Fruit fly (Drosophila melanogaster) whole organism, prepupa: ENCODE measurements around the gene Naa20B.

Source experiments
- Blimp-1 ChIP-seq: fragments of 200-800 bp; sonication (Bioruptor generic); optimal IDR thresholded peaks from 3 replicates; lab custom pipeline; 2017; ENCODE audit warnings: missing biosample characterization, missing genetic modification characterization, mild to moderate bottlenecking, moderate library complexity, missing genetic modification reagents
- CG10631 ChIP-seq: fragments of 200-800 bp; sonication (Bioruptor generic); optimal IDR thresholded peaks from 2 replicates; lab custom pipeline; 2016; ENCODE audit warnings: missing biosample characterization, missing genetic modification characterization
- CG10669 ChIP-seq: fragments of 200-800 bp; sonication (Bioruptor generic); optimal IDR thresholded peaks from 3 replicates; lab custom pipeline; 2018; ENCODE audit warnings: missing biosample characterization, mild to moderate bottlenecking, missing genetic modification characterization, moderate library complexity
- CG11294 ChIP-seq: fragments of 200-800 bp; sonication (Bioruptor generic); IDR thresholded peaks from 2 replicates; pipeline ENCODE4 v1.3.6; 2022; ENCODE audit warnings: missing biosample characterization, missing genetic modification characterization
- CG11762 ChIP-seq: fragments of 200-800 bp; sonication (Bioruptor generic); optimal IDR thresholded peaks from 3 replicates; lab custom pipeline; 2016; ENCODE audit warnings: missing biosample characterization, missing genetic modification characterization; ENCODE audit not compliant: insufficient read depth
- CG15336 ChIP-seq: fragments of 200-800 bp; sonication (Bioruptor generic); IDR thresholded peaks from 2 replicates; pipeline ENCODE4 v1.3.6; 2022; ENCODE audit warnings: missing biosample characterization, missing genetic modification characterization
- CG16779 ChIP-seq: fragments of 200-800 bp; sonication (Bioruptor generic); optimal IDR thresholded peaks from 3 replicates; lab custom pipeline; 2017; ENCODE audit warnings: missing biosample characterization, mild to moderate bottlenecking, missing genetic modification characterization
- CG31627 ChIP-seq: fragments of 200-800 bp; sonication (Bioruptor generic); optimal IDR thresholded peaks from 3 replicates; lab custom pipeline; 2016; ENCODE audit warnings: missing biosample characterization, missing genetic modification characterization
- CG32006 ChIP-seq: fragments of 200-800 bp; sonication (Bioruptor generic); optimal IDR thresholded peaks from 3 replicates; lab custom pipeline; 2017; ENCODE audit warnings: missing biosample characterization, mild to moderate bottlenecking, missing genetic modification characterization
- CG3919 ChIP-seq: fragments of 200-800 bp; sonication (Bioruptor generic); optimal IDR thresholded peaks from 3 replicates; lab custom pipeline; 2016; ENCODE audit warnings: missing biosample characterization, missing genetic modification characterization
- CG6808 ChIP-seq: fragments of 200-800 bp; sonication (Bioruptor generic); optimal IDR thresholded peaks from 3 replicates; lab custom pipeline; 2017; ENCODE audit warnings: missing biosample characterization, missing genetic modification characterization, mild to moderate bottlenecking, moderate library complexity, missing genetic modification reagents
- CG6854 ChIP-seq: fragments of 200-800 bp; sonication (Bioruptor generic); optimal IDR thresholded peaks from 2 replicates; lab custom pipeline; 2017; ENCODE audit warnings: missing biosample characterization, mild to moderate bottlenecking, missing genetic modification characterization
- CG7368 ChIP-seq: fragments of 200-800 bp; sonication (Bioruptor generic); optimal IDR thresholded peaks from 3 replicates; lab custom pipeline; 2016; ENCODE audit warnings: missing biosample characterization, missing genetic modification characterization
- CG8119 ChIP-seq: fragments of 200-800 bp; sonication (Bioruptor generic); IDR thresholded peaks from 3 replicates; pipeline ENCODE4 v1.3.6; 2022; ENCODE audit warnings: missing biosample characterization, missing genetic modification characterization
- CG8319 ChIP-seq: fragments of 200-800 bp; sonication (Bioruptor generic); optimal IDR thresholded peaks from 3 replicates; lab custom pipeline; 2016; ENCODE audit warnings: missing biosample characterization, missing genetic modification characterization
- Eip75B ChIP-seq: fragments of 200-800 bp; sonication (Bioruptor generic); optimal IDR thresholded peaks from 3 replicates; lab custom pipeline; 2016; ENCODE audit warnings: missing biosample characterization, missing genetic modification characterization
- Eip78C ChIP-seq: fragments of 200-800 bp; sonication (Bioruptor generic); peaks from one replicate; lab custom pipeline; 2016; ENCODE audit warnings: missing biosample characterization, missing genetic modification characterization
- Eip93F ChIP-seq: fragments of 200-800 bp; sonication (Bioruptor generic); optimal IDR thresholded peaks from 2 replicates; lab custom pipeline; 2016; ENCODE audit warnings: missing biosample characterization, mild to moderate bottlenecking, missing genetic modification characterization
- Ets21C ChIP-seq: fragments of 200-800 bp; sonication (Bioruptor generic); optimal IDR thresholded peaks from 3 replicates; lab custom pipeline; 2016; ENCODE audit warnings: missing biosample characterization, missing genetic modification characterization
- Hr38 ChIP-seq: sonication (Bioruptor generic); optimal IDR thresholded peaks from 2 replicates; lab custom pipeline; 2016; ENCODE audit warnings: missing biosample characterization, missing genetic modification characterization
- Hr4 ChIP-seq: fragments of 200-800 bp; sonication (Bioruptor generic); optimal IDR thresholded peaks from 3 replicates; lab custom pipeline; 2016; ENCODE audit warnings: missing biosample characterization, missing genetic modification characterization
- Lpt ChIP-seq: fragments of 200-800 bp; sonication (Bioruptor generic); optimal IDR thresholded peaks from 3 replicates; lab custom pipeline; 2016; ENCODE audit warnings: missing biosample characterization, missing genetic modification characterization
- OdsH ChIP-seq: fragments of 200-800 bp; sonication (Bioruptor generic); optimal IDR thresholded peaks from 3 replicates; lab custom pipeline; 2016; ENCODE audit warnings: missing biosample characterization, missing genetic modification characterization
- Smox ChIP-seq: fragments of 200-800 bp; sonication (Bioruptor generic); optimal IDR thresholded peaks from 3 replicates; lab custom pipeline; 2016; ENCODE audit warnings: missing biosample characterization, missing genetic modification characterization
- Sox102F ChIP-seq: fragments of 200-800 bp; sonication (Bioruptor generic); optimal IDR thresholded peaks from 2 replicates; lab custom pipeline; 2016; ENCODE audit warnings: missing biosample characterization, mild to moderate bottlenecking, missing genetic modification characterization
- Sox14 ChIP-seq: fragments of 200-800 bp; sonication (Bioruptor generic); optimal IDR thresholded peaks from 3 replicates; lab custom pipeline; 2016; ENCODE audit warnings: missing biosample characterization, missing genetic modification characterization
- dac ChIP-seq: fragments of 200-800 bp; sonication (Bioruptor generic); optimal IDR thresholded peaks from 2 replicates; lab custom pipeline; 2017; ENCODE audit warnings: missing biosample characterization, mild to moderate bottlenecking, missing genetic modification characterization
- eg ChIP-seq: fragments of 200-800 bp; sonication (Bioruptor generic); IDR thresholded peaks from 3 replicates; pipeline ENCODE4 v1.3.6; 2022; ENCODE audit warnings: missing biosample characterization, missing genetic modification characterization
- esn ChIP-seq: fragments of 200-800 bp; sonication (Bioruptor generic); optimal IDR thresholded peaks from 2 replicates; lab custom pipeline; 2016; ENCODE audit warnings: missing biosample characterization, mild to moderate bottlenecking, missing genetic modification characterization, moderate library complexity
- fd59A ChIP-seq: fragments of 200-800 bp; sonication (Bioruptor generic); optimal IDR thresholded peaks from 2 replicates; lab custom pipeline; 2017; ENCODE audit warnings: missing biosample characterization, mild to moderate bottlenecking, missing genetic modification characterization, missing genetic modification reagents
- fkh ChIP-seq: fragments of 200-800 bp; sonication (Bioruptor generic); optimal IDR thresholded peaks from 3 replicates; lab custom pipeline; 2017; ENCODE audit warnings: missing biosample characterization, mild to moderate bottlenecking, missing genetic modification characterization, moderate library complexity
- salr ChIP-seq, 2 experiments: fragments of 200-800 bp; sonication (Bioruptor generic); optimal IDR thresholded peaks; 3 replicates each; lab custom pipeline; 2016 to 2018; ENCODE audit warnings: missing biosample characterization in 2 of 2, missing genetic modification characterization in 2 of 2, mild to moderate bottlenecking in 1 of 2
- spab ChIP-seq: fragments of 200-800 bp; sonication (Bioruptor generic); optimal IDR thresholded peaks from 2 replicates; lab custom pipeline; 2017; ENCODE audit warnings: missing biosample characterization, mild to moderate bottlenecking, missing genetic modification characterization, missing genetic modification reagents
- ss ChIP-seq, 2 experiments: fragments of 200-800 bp; sonication (Bioruptor generic); optimal IDR thresholded peaks; 2 replicates in 1 of 2; 3 replicates in 1 of 2; lab custom pipeline; 2017 to 2018; ENCODE audit warnings: mild to moderate bottlenecking in 2 of 2, missing biosample characterization in 2 of 2, missing genetic modification characterization in 2 of 2, moderate library complexity in 1 of 2
- svp ChIP-seq: fragments of 200-800 bp; sonication (Bioruptor generic); peaks from one replicate; lab custom pipeline; 2016; ENCODE audit warnings: missing biosample characterization, missing genetic modification characterization
- vri ChIP-seq: fragments of 200-800 bp; sonication (Bioruptor generic); optimal IDR thresholded peaks from 3 replicates; lab custom pipeline; 2016; ENCODE audit warnings: missing biosample characterization, mild to moderate bottlenecking, missing genetic modification characterization

Gene Naa20B

dm6 chr2L:13295978-13296702 lies 38.9 kb downstream of the Naa20B start:
- TF ChIP-seq CG11294 (GFP tag; lab: Robert Waterston, UW) (no peak), vri (GFP tag; lab: Kevin White, UChicago) (no peak), Ets21C (GFP tag; lab: Kevin White, UChicago) (no peak), Hr38 (no peak), Sox14 (peak; percentile 45), Blimp-1 (GFP tag; lab: Kevin White, UChicago) (peak; percentile 6), Eip78C (GFP tag; lab: Kevin White, UChicago) (no peak), fkh (GFP tag; lab: Kevin White, UChicago) (peak; percentile 80)
- TF ChIP-seq, all 60 proteins: peak for 3

- TF ChIP-seq CG7368 (GFP tag; lab: Kevin White, UChicago): no peak
- no peak for TF ChIP-seq dac (GFP tag; lab: Kevin White, UChicago)
- TF ChIP-seq CG10631 (GFP tag; lab: Kevin White, UChicago): no peak
These were observed 39.5 kb downstream of the Naa20B start for dm6 chr2L:13296703-13297230.

- TF ChIP-seq Lpt (GFP tag; lab: Kevin White, UChicago) (no peak), spab (GFP tag; lab: Kevin White, UChicago) (no peak), CG10669 (GFP tag; lab: Kevin White, UChicago) (no peak), svp (GFP tag; lab: Kevin White, UChicago) (no peak), CG15336 (GFP tag; lab: Robert Waterston, UW) (no peak), CG32006 (no peak), CG7368 (GFP tag; lab: Kevin White, UChicago) (no peak), CG6854 (GFP tag; lab: Kevin White, UChicago) (no peak), OdsH (GFP tag; lab: Kevin White, UChicago) (no peak), fkh (GFP tag; lab: Kevin White, UChicago) (no peak), Sox14 (no peak), CG8319 (no peak), CG8119 (GFP tag; lab: Robert Waterston, UW) (no peak), ss (GFP tag; optimal IDR thresholded peaks at IDR 0.05; lab: Kevin White, UChicago) (no peak), Smox (GFP tag; lab: Kevin White, UChicago) (no peak), Sox102F (GFP tag; lab: Kevin White, UChicago) (no peak)
These were observed 47.2 kb downstream of the Naa20B start, which contains the start of gene CG16825 for dm6 chr2L:13304488-13304887. TSS of gene CG16825 (plus strand) at chr2L:13304788.

dm6 chr2L:13305000-13305399 lies 47.7 kb downstream of the Naa20B start:
- TF ChIP-seq CG10631 (GFP tag; lab: Kevin White, UChicago) (no peak), salr (GFP tag; optimal IDR thresholded peaks at IDR 0.05; lab: Kevin White, UChicago) (no peak)

- TF ChIP-seq Hr38: no peak
- TF ChIP-seq Ets21C (GFP tag; lab: Kevin White, UChicago): no peak
- TF ChIP-seq fd59A (GFP tag; lab: Kevin White, UChicago): no peak
- TF ChIP-seq CG3919: no peak
- TF ChIP-seq CG11762: no peak
- TF ChIP-seq OdsH (GFP tag; lab: Kevin White, UChicago): no peak
- no peak for TF ChIP-seq Smox (GFP tag; lab: Kevin White, UChicago)
- no peak for TF ChIP-seq esn
- TF ChIP-seq CG6808 (GFP tag; lab: Kevin White, UChicago): no peak
- no peak for TF ChIP-seq eg (GFP tag; lab: Robert Waterston, UW)
- TF ChIP-seq CG16779 (tag; lab: Kevin White, UChicago): no peak
- TF ChIP-seq Hr4 (GFP tag; lab: Kevin White, UChicago): no peak
- TF ChIP-seq Eip75B: no peak
- no peak for TF ChIP-seq CG31627 (GFP tag; lab: Kevin White, UChicago)
- TF ChIP-seq Eip93F (GFP tag; lab: Kevin White, UChicago): no peak
- TF ChIP-seq, all 60 proteins: peak for 0
These were observed 49.4 kb downstream of the Naa20B start, which contains the start of gene CG43779 for dm6 chr2L:13306655-13307054. TSS of gene CG43779 (minus strand) at chr2L:13306755.
